Worm (Caenorhabditis elegans) whole organism, L2 larva: ENCODE results near the gene lron-5.
A peak's percentile ranks its signal among the peaks of the same experiment; 100 is the strongest.

Experiments
- C34F6.9 ChIP-seq: fragments of 150-350 bp; optimal IDR thresholded peaks from 2 replicates; lab custom pipeline; 2014; ENCODE audit warnings: missing biosample characterization, missing genetic modification characterization
- F13H6.1 ChIP-seq: sonication (generic microtip); optimal IDR thresholded peaks from 2 replicates; lab custom pipeline; 2016; ENCODE audit warnings: missing genetic modification characterization, missing compliant biosample characterization
- Y55F3AM.14 ChIP-seq: fragments of 200-800 bp; sonication (Bioruptor generic); optimal IDR thresholded peaks from 2 replicates; lab custom pipeline; 2018; ENCODE audit warnings: mild to moderate bottlenecking, missing genetic modification characterization, missing compliant biosample characterization
- alr-1 ChIP-seq: fragments of 150-350 bp; optimal IDR thresholded peaks from 2 replicates; lab custom pipeline; 2014; ENCODE audit warnings: missing biosample characterization, missing genetic modification characterization
- aly-2 ChIP-seq: fragments of 150-350 bp; optimal IDR thresholded peaks from 2 replicates; lab custom pipeline; 2014; ENCODE audit warnings: missing biosample characterization, missing genetic modification characterization
- ama-1 ChIP-seq: fragments of 150-350 bp; optimal IDR thresholded peaks from 2 replicates; lab custom pipeline; 2018; ENCODE audit warnings: inconsistent platforms
- blmp-1 ChIP-seq: sonication (generic microtip); optimal IDR thresholded peaks from 2 replicates; lab custom pipeline; 2017; ENCODE audit warnings: missing genetic modification characterization, mild to moderate bottlenecking, missing compliant biosample characterization, antibody characterized with exemption, moderate library complexity; ENCODE audit not compliant: insufficient read depth
- ceh-16 ChIP-seq: fragments of 150-350 bp; optimal IDR thresholded peaks from 2 replicates; lab custom pipeline; 2014; ENCODE audit warnings: missing biosample characterization, missing genetic modification characterization
- crh-2 ChIP-seq: sonication (generic microtip); optimal IDR thresholded peaks from 2 replicates; lab custom pipeline; 2017; ENCODE audit warnings: missing biosample characterization, missing genetic modification characterization
- dmd-4 ChIP-seq: sonication (generic microtip); optimal IDR thresholded peaks from 2 replicates; lab custom pipeline; 2017; ENCODE audit warnings: missing biosample characterization, missing genetic modification characterization
- egl-27 ChIP-seq: sonication (generic microtip); optimal IDR thresholded peaks from 3 replicates; lab custom pipeline; 2017; ENCODE audit warnings: missing biosample characterization, missing genetic modification reagents, missing genetic modification characterization
- elt-1 ChIP-seq: fragments of 150-350 bp; optimal IDR thresholded peaks from 2 replicates; lab custom pipeline; 2014; ENCODE audit warnings: missing biosample characterization, missing genetic modification characterization
- elt-3 ChIP-seq: sonication (generic microtip); optimal IDR thresholded peaks from 2 replicates; lab custom pipeline; 2017; ENCODE audit warnings: missing biosample characterization, missing genetic modification characterization
- gmeb-1 ChIP-seq: fragments of 150-350 bp; optimal IDR thresholded peaks from 2 replicates; lab custom pipeline; 2014; ENCODE audit warnings: missing biosample characterization, missing genetic modification characterization
- lin-11 ChIP-seq: fragments of 150-350 bp; sonication (generic microtip); optimal IDR thresholded peaks from 2 replicates; lab custom pipeline; 2014; ENCODE audit warnings: missing biosample characterization, missing genetic modification characterization, inconsistent platforms, mixed read lengths
- lin-13 ChIP-seq: fragments of 150-350 bp; optimal IDR thresholded peaks from 2 replicates; lab custom pipeline; 2014; ENCODE audit warnings: missing biosample characterization, missing genetic modification reagents, missing genetic modification characterization
- lin-39 ChIP-seq: fragments of 150-350 bp; optimal IDR thresholded peaks from 2 replicates; lab custom pipeline; 2014; ENCODE audit warnings: missing biosample characterization, missing genetic modification reagents, missing genetic modification characterization
- lsy-2 ChIP-seq, 2 experiments: fragments of 150-350 bp in 1 of 2; sonication (generic microtip) in 1 of 2; optimal IDR thresholded peaks; 2 replicates each; lab custom pipeline; 2014 to 2017; ENCODE audit warnings: missing biosample characterization in 2 of 2, missing genetic modification characterization in 2 of 2
- mab-5 ChIP-seq: fragments of 150-350 bp; optimal IDR thresholded peaks from 2 replicates; lab custom pipeline; 2014; ENCODE audit warnings: missing biosample characterization, missing genetic modification characterization
- mbf-1 ChIP-seq: sonication (generic microtip); optimal IDR thresholded peaks from 2 replicates; lab custom pipeline; 2017; ENCODE audit warnings: missing biosample characterization, missing genetic modification characterization
- mdl-1 ChIP-seq, 2 experiments: fragments of 150-350 bp in 1 of 2; sonication (generic microtip) in 1 of 2; optimal IDR thresholded peaks; 2 replicates each; lab custom pipeline; 2017; ENCODE audit warnings: missing biosample characterization in 2 of 2, missing genetic modification characterization in 2 of 2
- nhr-10 ChIP-seq: sonication (generic microtip); optimal IDR thresholded peaks from 2 replicates; lab custom pipeline; 2017; ENCODE audit warnings: missing biosample characterization, missing genetic modification characterization
- nhr-11 ChIP-seq: fragments of 150-350 bp; optimal IDR thresholded peaks from 2 replicates; lab custom pipeline; 2014; ENCODE audit warnings: missing biosample characterization, missing genetic modification characterization
- nhr-12 ChIP-seq: fragments of 150-350 bp; optimal IDR thresholded peaks from 2 replicates; lab custom pipeline; 2014; ENCODE audit warnings: missing biosample characterization, missing genetic modification characterization
- nhr-129 ChIP-seq: fragments of 150-350 bp; optimal IDR thresholded peaks from 2 replicates; lab custom pipeline; 2014; ENCODE audit warnings: missing biosample characterization, missing genetic modification characterization
- nhr-21 ChIP-seq: fragments of 150-350 bp; optimal IDR thresholded peaks from 2 replicates; lab custom pipeline; 2014; ENCODE audit warnings: missing biosample characterization, missing genetic modification characterization
- nhr-23 ChIP-seq: fragments of 150-350 bp; optimal IDR thresholded peaks from 2 replicates; lab custom pipeline; 2014; ENCODE audit warnings: missing biosample characterization, missing genetic modification reagents, missing genetic modification characterization
- nhr-237 ChIP-seq: fragments of 150-350 bp; optimal IDR thresholded peaks from 2 replicates; lab custom pipeline; 2014; ENCODE audit warnings: missing biosample characterization, missing genetic modification characterization
- nhr-25 ChIP-seq: fragments of 150-350 bp; sonication (generic microtip); optimal IDR thresholded peaks from 3 replicates; lab custom pipeline; 2014; ENCODE audit warnings: missing biosample characterization, missing genetic modification characterization
- nhr-6 ChIP-seq: fragments of 150-350 bp; optimal IDR thresholded peaks from 2 replicates; lab custom pipeline; 2014; ENCODE audit warnings: missing biosample characterization, missing genetic modification characterization
- peb-1 ChIP-seq: fragments of 150-350 bp; optimal IDR thresholded peaks from 2 replicates; lab custom pipeline; 2014; ENCODE audit warnings: missing biosample characterization, missing genetic modification characterization
- sem-4 ChIP-seq: fragments of 150-350 bp; optimal IDR thresholded peaks from 2 replicates; lab custom pipeline; 2014; ENCODE audit warnings: missing biosample characterization, missing genetic modification reagents, missing genetic modification characterization
- sma-3 ChIP-seq: sonication (generic microtip); optimal IDR thresholded peaks from 2 replicates; lab custom pipeline; 2016; ENCODE audit warnings: missing genetic modification reagents, missing genetic modification characterization, missing compliant biosample characterization
- sma-9 ChIP-seq, 2 experiments: fragments of 150-350 bp in 1 of 2; sonication (generic microtip) in 1 of 2; optimal IDR thresholded peaks; 2 replicates each; lab custom pipeline; 2014 to 2016; ENCODE audit warnings: missing genetic modification characterization in 2 of 2, mild to moderate bottlenecking in 1 of 2, missing biosample characterization in 1 of 2, missing compliant biosample characterization in 1 of 2, missing genetic modification reagents in 1 of 2, moderate library complexity in 1 of 2
- snpc-4 ChIP-seq: fragments of 150-350 bp; optimal IDR thresholded peaks from 2 replicates; lab custom pipeline; 2014; ENCODE audit warnings: missing biosample characterization, missing genetic modification characterization
- unc-39 ChIP-seq: fragments of 150-350 bp; optimal IDR thresholded peaks from 2 replicates; lab custom pipeline; 2014; ENCODE audit warnings: missing biosample characterization, missing genetic modification characterization
- unc-55 ChIP-seq: fragments of 150-350 bp; sonication (generic microtip); optimal IDR thresholded peaks from 3 replicates; lab custom pipeline; 2014; ENCODE audit warnings: missing biosample characterization, missing genetic modification reagents, missing genetic modification characterization
- unc-62 ChIP-seq: fragments of 150-350 bp; optimal IDR thresholded peaks from 2 replicates; lab custom pipeline; 2014; ENCODE audit warnings: missing biosample characterization, missing genetic modification reagents, missing genetic modification characterization
- zag-1 ChIP-seq: fragments of 150-350 bp; optimal IDR thresholded peaks from 2 replicates; lab custom pipeline; 2014; ENCODE audit warnings: missing biosample characterization, missing genetic modification characterization
- ztf-1 ChIP-seq: fragments of 200-800 bp; sonication (Bioruptor generic); conservative IDR thresholded peaks from 2 replicates; pipeline ENCODE4 v1.3.6; 2022; ENCODE audit warnings: missing genetic modification characterization, missing compliant biosample characterization
- ztf-11 ChIP-seq: sonication (generic microtip); optimal IDR thresholded peaks from 2 replicates; lab custom pipeline; 2017; ENCODE audit warnings: missing biosample characterization, missing genetic modification characterization
- ztf-4 ChIP-seq: fragments of 150-350 bp; optimal IDR thresholded peaks from 2 replicates; lab custom pipeline; 2014; ENCODE audit warnings: missing biosample characterization, missing genetic modification characterization

Gene lron-5

DNA sequence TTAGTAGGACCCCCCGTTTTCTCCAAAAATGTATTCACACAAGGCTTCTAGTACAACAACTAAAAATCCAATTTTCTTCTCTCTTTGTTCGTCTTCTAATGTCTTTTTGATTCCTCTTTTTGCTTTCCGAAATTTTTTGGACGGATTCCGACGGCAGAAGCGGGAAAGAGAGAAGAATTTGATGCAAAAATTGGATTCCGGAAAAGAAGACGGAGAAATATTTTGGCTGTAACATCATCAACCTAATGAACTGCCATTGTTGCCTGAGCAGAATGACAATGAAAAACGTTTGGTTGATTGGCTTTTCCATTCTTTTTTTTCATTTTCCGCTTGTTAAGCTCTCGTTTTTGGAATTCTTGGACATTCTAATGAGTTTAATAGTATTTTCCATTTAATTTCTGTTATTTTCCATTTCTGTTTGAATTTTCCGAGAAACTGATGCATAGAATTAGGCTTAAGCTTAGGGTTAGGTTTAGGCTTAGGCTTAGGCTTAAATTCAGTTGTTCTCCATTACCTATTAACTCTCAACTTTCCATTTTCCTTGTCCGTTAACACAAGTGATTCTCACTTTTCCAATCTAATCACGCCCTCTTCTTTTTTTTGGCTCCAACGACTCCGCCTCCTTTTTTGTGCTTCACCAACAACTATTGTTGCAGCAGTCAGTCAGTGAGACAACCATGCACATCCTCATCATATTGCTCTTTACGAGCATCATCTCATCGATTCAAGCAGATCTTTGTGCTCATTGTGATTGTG, at the start of gene lron-5:
Gene lron-5, plus strand, starts transcription at position 655 of the 756 bp plus-strand sequence.
- TF ChIP-seq nhr-23 (no peak), zag-1 (tag; lab: Kevin White, UChicago) (no peak), nhr-237 (no peak), alr-1 (tag; lab: Kevin White, UChicago) (no peak), lin-11 (tag; lab: Kevin White, UChicago) (no peak), mbf-1 (tag; lab: Kevin White, UChicago) (no peak)
- TF ChIP-seq, all 48 proteins: peak for 0

DNA sequence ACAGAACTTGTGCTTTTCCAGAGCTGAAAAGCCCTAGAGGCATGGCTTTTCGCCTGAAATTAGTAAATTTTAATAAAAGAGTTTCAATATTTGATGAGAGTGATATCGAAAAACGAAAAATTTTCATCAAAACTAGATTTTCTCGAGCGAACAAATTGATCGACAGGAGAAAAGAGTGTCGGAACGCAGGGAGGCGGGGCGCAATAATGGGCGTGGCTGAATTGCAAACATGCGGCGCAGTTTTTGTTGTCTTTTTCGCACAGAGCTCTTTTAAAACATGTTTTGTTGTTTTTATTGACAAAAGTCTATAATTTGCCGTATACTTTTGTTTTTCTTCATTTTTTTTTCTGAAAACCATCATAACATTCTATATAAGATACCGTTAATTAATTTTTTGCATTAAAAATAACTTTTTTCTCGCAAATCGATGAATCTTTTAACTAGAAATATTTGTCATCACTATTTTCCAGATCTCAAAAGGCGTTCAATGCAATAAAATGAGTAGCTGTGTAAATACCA, 44.4 kb upstream of the lron-5 start, which contains the start of the genes sel-5 and wdr-48:
Gene sel-5, minus strand, starts transcription at position 53 of the 519 bp plus-strand sequence.
Gene wdr-48, plus strand, starts transcription at position 469 of the 519 bp plus-strand sequence.
- TF ChIP-seq unc-55 (GFP tag; lab: Kevin White, UChicago) (peak; percentile 70), mbf-1 (tag; lab: Kevin White, UChicago) (no peak), snpc-4 (tag; lab: Kevin White, UChicago) (no peak), alr-1 (tag; lab: Kevin White, UChicago) (no peak), crh-2 (peak; percentile 26), ama-1 (lab: Kevin White, UChicago) (no peak), peb-1 (tag; lab: Kevin White, UChicago) (no peak), mab-5 (tag; lab: Kevin White, UChicago) (no peak), C34F6.9 (tag; lab: Kevin White, UChicago) (peak; percentile 58), Y55F3AM.14 (no peak), F13H6.1 (tag; lab: Kevin White, UChicago) (peak; percentile 42), ztf-4 (tag; lab: Kevin White, UChicago) (no peak), nhr-237 (no peak), nhr-10 (tag; lab: Kevin White, UChicago) (no peak), nhr-25 (no peak), gmeb-1 (tag; lab: Kevin White, UChicago) (peak; percentile 4), sem-4 (tag; lab: Kevin White, UChicago) (no peak), nhr-129 (no peak), blmp-1 (no peak), sma-3 (GFP tag; lab: Kevin White, UChicago) (peak; percentile 10), unc-39 (tag; lab: Kevin White, UChicago) (no peak), elt-3 (tag; lab: Kevin White, UChicago) (no peak), lin-13 (GFP tag; lab: Kevin White, UChicago) (no peak), unc-62 (no peak), nhr-21 (tag; lab: Kevin White, UChicago) (no peak), mdl-1 (tag; optimal IDR thresholded peaks at IDR 0.05; lab: Kevin White, UChicago) (no peak), lin-39 (tag; lab: Kevin White, UChicago) (no peak), nhr-6 (no peak), ztf-1 (GFP tag; lab: Robert Waterston, UW) (no peak), nhr-12 (no peak), nhr-11 (tag; lab: Kevin White, UChicago) (no peak), elt-1 (tag; lab: Kevin White, UChicago) (no peak), sma-9 (GFP tag; optimal IDR thresholded peaks at IDR 0.05; lab: Kevin White, UChicago) (no peak), sma-9 (tag; optimal IDR thresholded peaks at IDR 0.05; lab: Kevin White, UChicago) (no peak), ztf-11 (tag; lab: Kevin White, UChicago) (no peak), lsy-2 (tag; optimal IDR thresholded peaks at IDR 0.05; lab: Kevin White, UChicago) (peak in 1 of 2 experiments; percentile 61), ceh-16 (tag; lab: Kevin White, UChicago) (no peak), nhr-23 (no peak), aly-2 (tag; lab: Kevin White, UChicago) (no peak), lin-11 (tag; lab: Kevin White, UChicago) (peak; percentile 23), egl-27 (tag; lab: Kevin White, UChicago) (no peak), dmd-4 (tag; lab: Kevin White, UChicago) (no peak)
